Fruit fly (Drosophila melanogaster) whole organism, embryonic: ENCODE measurements around the gene Ugt316A1.

Experiments
- Adf1 ChIP-seq: fragments of 200-800 bp; sonication (Bioruptor generic); IDR thresholded peaks from 2 replicates; pipeline ENCODE4 v1.3.6; 2022; ENCODE audit warnings: missing biosample characterization, missing genetic modification characterization
- CG10565 ChIP-seq: fragments of 200-800 bp; sonication (Bioruptor generic); optimal IDR thresholded peaks from 3 replicates; lab custom pipeline; 2016; ENCODE audit warnings: missing biosample characterization, mild to moderate bottlenecking, missing genetic modification characterization
- CG10979 ChIP-seq: fragments of 200-800 bp; sonication (Bioruptor generic); optimal IDR thresholded peaks from 2 replicates; lab custom pipeline; 2018; ENCODE audit warnings: missing biosample characterization, mild to moderate bottlenecking, missing genetic modification characterization, moderate library complexity
- CG12219 ChIP-seq: fragments of 200-800 bp; sonication (Bioruptor generic); optimal IDR thresholded peaks from 3 replicates; lab custom pipeline; 2018; ENCODE audit warnings: missing biosample characterization, mild to moderate bottlenecking, missing genetic modification characterization
- CG1233 ChIP-seq: fragments of 200-800 bp; sonication (Bioruptor generic); optimal IDR thresholded peaks from 4 replicates; lab custom pipeline; 2018; ENCODE audit warnings: missing biosample characterization, mild to moderate bottlenecking, missing genetic modification characterization
- CG13123 ChIP-seq: fragments of 200-800 bp; sonication (Bioruptor generic); optimal IDR thresholded peaks from 2 replicates; lab custom pipeline; 2016; ENCODE audit warnings: missing biosample characterization, missing genetic modification characterization
- CG15479 ChIP-seq: fragments of 200-800 bp; sonication (Bioruptor generic); optimal IDR thresholded peaks from 3 replicates; lab custom pipeline; 2019; ENCODE audit warnings: missing biosample characterization, mild to moderate bottlenecking, missing genetic modification characterization, moderate library complexity
- CG1603 ChIP-seq: fragments of 200-800 bp; sonication (Bioruptor generic); optimal IDR thresholded peaks from 2 replicates; lab custom pipeline; 2019; ENCODE audit warnings: missing biosample characterization, mild to moderate bottlenecking, missing genetic modification characterization, moderate library complexity
- CG17361 ChIP-seq: fragments of 200-800 bp; sonication (Bioruptor generic); IDR thresholded peaks from 3 replicates; pipeline ENCODE4 v1.3.6; 2022; ENCODE audit warnings: missing biosample characterization, missing genetic modification characterization
- CG3838 ChIP-seq: fragments of 200-800 bp; sonication (Bioruptor generic); optimal IDR thresholded peaks from 3 replicates; lab custom pipeline; 2016; ENCODE audit warnings: missing biosample characterization, missing genetic modification characterization
- CG6254 ChIP-seq: fragments of 200-800 bp; sonication (Bioruptor generic); optimal IDR thresholded peaks from 3 replicates; lab custom pipeline; 2017; ENCODE audit warnings: mild to moderate bottlenecking, missing biosample characterization, missing genetic modification reagents, missing genetic modification characterization
- CG6765 ChIP-seq: fragments of 200-800 bp; sonication (Bioruptor generic); optimal IDR thresholded peaks from 3 replicates; lab custom pipeline; 2017; ENCODE audit warnings: missing biosample characterization, mild to moderate bottlenecking, missing genetic modification characterization
- CG7786 ChIP-seq: fragments of 200-800 bp; sonication (Bioruptor generic); optimal IDR thresholded peaks from 2 replicates; lab custom pipeline; 2016; ENCODE audit warnings: missing biosample characterization, missing genetic modification characterization
- CG7839 ChIP-seq: fragments of 200-800 bp; sonication (Bioruptor generic); optimal IDR thresholded peaks from 3 replicates; lab custom pipeline; 2018; ENCODE audit warnings: missing biosample characterization, mild to moderate bottlenecking, missing genetic modification characterization, moderate library complexity
- CG8478 ChIP-seq: fragments of >200 bp; optimal IDR thresholded peaks from 2 replicates; lab custom pipeline; 2018
- CG9609 ChIP-seq: fragments of 200-800 bp; sonication (Bioruptor generic); optimal IDR thresholded peaks from 3 replicates; lab custom pipeline; 2016; ENCODE audit warnings: missing biosample characterization, missing genetic modification characterization
- CG9727 ChIP-seq: fragments of 200-800 bp; sonication (Bioruptor generic); optimal IDR thresholded peaks from 3 replicates; lab custom pipeline; 2017; ENCODE audit warnings: missing biosample characterization, mild to moderate bottlenecking, missing genetic modification characterization
- D19A ChIP-seq: fragments of 200-800 bp; optimal IDR thresholded peaks from 3 replicates; lab custom pipeline; 2019; ENCODE audit warnings: missing biosample characterization, mild to moderate bottlenecking, missing genetic modification characterization, moderate library complexity
- Dbx ChIP-seq: fragments of 200-800 bp; sonication (Bioruptor generic); IDR thresholded peaks from 3 replicates; pipeline ENCODE4 v1.3.6; 2022; ENCODE audit warnings: missing biosample characterization, missing genetic modification characterization
- GATAe ChIP-seq: fragments of 200-800 bp; sonication (Bioruptor generic); conservative IDR thresholded peaks from 2 replicates; pipeline ENCODE4 v1.3.6; 2022; ENCODE audit warnings: missing biosample characterization, missing genetic modification characterization
- HLHmδ ChIP-seq: fragments of 200-800 bp; sonication (Bioruptor generic); optimal IDR thresholded peaks from 2 replicates; lab custom pipeline; 2018; ENCODE audit warnings: missing biosample characterization, mild to moderate bottlenecking, missing genetic modification characterization, moderate library complexity
- Hey ChIP-seq: fragments of 200-800 bp; sonication (Bioruptor generic); optimal IDR thresholded peaks from 3 replicates; lab custom pipeline; 2018; ENCODE audit warnings: missing biosample characterization, mild to moderate bottlenecking, missing genetic modification characterization
- Hmr ChIP-seq: fragments of 200-800 bp; sonication (Bioruptor generic); optimal IDR thresholded peaks from 3 replicates; lab custom pipeline; 2017; ENCODE audit warnings: mild to moderate bottlenecking, missing biosample characterization, missing genetic modification reagents, missing genetic modification characterization
- Hr78 ChIP-seq, 2 experiments: fragments of 200-800 bp in 1 of 2; fragments of >200 bp in 1 of 2; sonication (Bioruptor generic) in 1 of 2; optimal IDR thresholded peaks; 2 replicates each; lab custom pipeline; 2017 to 2019; ENCODE audit warnings: missing biosample characterization in 2 of 2, missing genetic modification characterization in 2 of 2, mild to moderate bottlenecking in 1 of 2, moderate library complexity in 1 of 2
- Kr ChIP-seq: fragments of 200-800 bp; sonication (Bioruptor generic); optimal IDR thresholded peaks from 2 replicates; lab custom pipeline; 2017; ENCODE audit warnings: missing biosample characterization, mild to moderate bottlenecking, missing genetic modification characterization
- Med ChIP-seq: fragments of 200-800 bp; sonication (Bioruptor generic); peaks from one replicate; lab custom pipeline; 2016; ENCODE audit warnings: missing biosample characterization, missing genetic modification characterization, mild to moderate bottlenecking, inconsistent platforms, moderate library complexity
- Optix ChIP-seq: fragments of 200-800 bp; sonication (Bioruptor generic); IDR thresholded peaks from 3 replicates; pipeline ENCODE4 v1.3.6; 2022; ENCODE audit warnings: missing biosample characterization, missing genetic modification characterization
- Sox100B ChIP-seq: fragments of 200-800 bp; sonication (Bioruptor generic); optimal IDR thresholded peaks from 3 replicates; lab custom pipeline; 2018; ENCODE audit warnings: missing biosample characterization, mild to moderate bottlenecking, missing genetic modification characterization
- abd-A ChIP-seq: fragments of 200-800 bp; sonication (Bioruptor generic); optimal IDR thresholded peaks from 3 replicates; lab custom pipeline; 2019; ENCODE audit warnings: missing biosample characterization, mild to moderate bottlenecking, missing genetic modification characterization, moderate library complexity
- caup ChIP-seq: fragments of 200-800 bp; sonication (Bioruptor generic); optimal IDR thresholded peaks from 3 replicates; lab custom pipeline; 2017; ENCODE audit warnings: missing biosample characterization, mild to moderate bottlenecking, missing genetic modification characterization, moderate library complexity; ENCODE audit not compliant: severe bottlenecking
- cg ChIP-seq: fragments of 200-800 bp; sonication (Bioruptor generic); optimal IDR thresholded peaks from 3 replicates; lab custom pipeline; 2019; ENCODE audit warnings: missing biosample characterization, mild to moderate bottlenecking, missing genetic modification characterization, moderate library complexity
- crc ChIP-seq: fragments of 200-800 bp; sonication (Bioruptor generic); optimal IDR thresholded peaks from 2 replicates; lab custom pipeline; 2016; ENCODE audit warnings: missing biosample characterization, missing genetic modification characterization
- dysf ChIP-seq: fragments of 200-800 bp; sonication (Bioruptor generic); IDR thresholded peaks from 3 replicates; pipeline ENCODE4 v1.3.6; 2022; ENCODE audit warnings: missing biosample characterization, missing genetic modification characterization
- ems ChIP-seq: fragments of 200-800 bp; sonication (Bioruptor generic); optimal IDR thresholded peaks from 3 replicates; lab custom pipeline; 2016; ENCODE audit warnings: missing biosample characterization, missing genetic modification characterization
- ewg ChIP-seq: fragments of 200-800 bp; sonication (Bioruptor generic); optimal IDR thresholded peaks from 3 replicates; lab custom pipeline; 2017; ENCODE audit warnings: mild to moderate bottlenecking, missing biosample characterization, missing genetic modification reagents, missing genetic modification characterization
- gcm2 ChIP-seq: fragments of 200-800 bp; sonication (Bioruptor generic); optimal IDR thresholded peaks from 2 replicates; lab custom pipeline; 2016; ENCODE audit warnings: missing biosample characterization, missing genetic modification characterization
- insv ChIP-seq, 2 experiments: fragments of 200-800 bp; sonication (Bioruptor generic); optimal IDR thresholded peaks; 3 replicates each; lab custom pipeline; 2016 to 2018; ENCODE audit warnings: missing biosample characterization in 2 of 2, missing genetic modification characterization in 2 of 2
- jing ChIP-seq: fragments of 200-800 bp; sonication (Bioruptor generic); optimal IDR thresholded peaks from 2 replicates; lab custom pipeline; 2018; ENCODE audit warnings: missing biosample characterization, mild to moderate bottlenecking, missing genetic modification characterization
- knrl ChIP-seq: fragments of 200-800 bp; sonication (Bioruptor generic); IDR thresholded peaks from 3 replicates; pipeline ENCODE4 v1.3.6; 2022; ENCODE audit warnings: missing biosample characterization, missing genetic modification characterization; ENCODE audit not compliant: partially characterized antibody
- mirr ChIP-seq: fragments of 200-800 bp; sonication (Bioruptor generic); optimal IDR thresholded peaks from 3 replicates; lab custom pipeline; 2018; ENCODE audit warnings: missing biosample characterization, mild to moderate bottlenecking, missing genetic modification characterization
- pan ChIP-seq, 4 experiments: fragments of >200 bp in 3 of 4; fragments of 200-800 bp in 1 of 4; sonication (Bioruptor generic) in 1 of 4; optimal IDR thresholded peaks in 3 of 4; IDR thresholded peaks in 1 of 4; 2 replicates each; pipeline versions ENCODE4 v1.3.6 to Lab custom; 2017 to 2022; ENCODE audit warnings: missing biosample characterization in 2 of 4, missing genetic modification characterization in 2 of 4, mixed read lengths in 1 of 4
- row ChIP-seq: fragments of 200-800 bp; sonication (Bioruptor generic); IDR thresholded peaks from 3 replicates; pipeline ENCODE4 v1.3.6; 2022; ENCODE audit warnings: missing biosample characterization, missing genetic modification characterization
- sens ChIP-seq: fragments of 200-800 bp; sonication (Bioruptor generic); peaks from one replicate; lab custom pipeline; 2016; ENCODE audit warnings: missing biosample characterization, missing genetic modification characterization
- shn ChIP-seq: fragments of 200-800 bp; sonication (Bioruptor generic); optimal IDR thresholded peaks from 3 replicates; lab custom pipeline; 2016; ENCODE audit warnings: missing biosample characterization, missing genetic modification characterization
- sna ChIP-seq: fragments of 200-800 bp; sonication (Bioruptor generic); IDR thresholded peaks from 2 replicates; pipeline ENCODE4 v1.3.6; 2022; ENCODE audit warnings: missing biosample characterization, missing genetic modification characterization; ENCODE audit not compliant: partially characterized antibody
- sob ChIP-seq: fragments of 200-800 bp; sonication (Bioruptor generic); IDR thresholded peaks from 2 replicates; pipeline ENCODE4 v1.3.6; 2022; ENCODE audit warnings: missing biosample characterization, missing genetic modification characterization
- sqz ChIP-seq: fragments of 200-800 bp; sonication (Bioruptor generic); optimal IDR thresholded peaks from 3 replicates; lab custom pipeline; 2018; ENCODE audit warnings: missing biosample characterization, mild to moderate bottlenecking, missing genetic modification characterization
- ssp ChIP-seq: fragments of 200-800 bp; sonication (Bioruptor generic); IDR thresholded peaks from 2 replicates; pipeline ENCODE4 v1.3.6; 2022; ENCODE audit warnings: missing biosample characterization, missing genetic modification characterization
- stc ChIP-seq: fragments of 200-800 bp; sonication (Bioruptor generic); IDR thresholded peaks from 2 replicates; pipeline ENCODE4 v1.3.6; 2022; ENCODE audit warnings: missing biosample characterization, missing genetic modification characterization
- wdn ChIP-seq: fragments of 200-800 bp; sonication (Bioruptor generic); IDR thresholded peaks from 2 replicates; pipeline ENCODE4 v1.3.6; 2022; ENCODE audit warnings: missing biosample characterization, missing genetic modification characterization

Ugt316A1 gene

dm6 chr3L:19040155-19040644 lies 22.4 kb downstream of the Ugt316A1 start (continued):
- TF ChIP-seq ssp (GFP tag; lab: Robert Waterston, UW) (no peak), ewg (no peak), Kr (GFP tag; lab: Kevin White, UChicago) (peak; percentile 81), CG13123 (GFP tag; lab: Kevin White, UChicago) (no peak), Hmr (GFP tag; lab: Kevin White, UChicago) (peak; percentile 28), jing (GFP tag; lab: Kevin White, UChicago) (no peak), CG12219 (no peak), stc (GFP tag; lab: Robert Waterston, UW) (no peak), sob (GFP tag; lab: Robert Waterston, UW) (peak; percentile 53; the same call in 1 of the 2 replicates), GATAe (GFP tag; lab: Robert Waterston, UW) (peak; percentile 76), CG3838 (GFP tag; lab: Kevin White, UChicago) (peak; percentile 28), CG7786 (GFP tag; lab: Kevin White, UChicago) (no peak), dysf (GFP tag; lab: Robert Waterston, UW) (no peak), mirr (GFP tag; lab: Kevin White, UChicago) (peak; percentile 94), Dbx (GFP tag; lab: Robert Waterston, UW) (no peak), wdn (GFP tag; lab: Robert Waterston, UW) (no peak), Hey (tag; lab: Kevin White, UChicago) (peak; percentile 86), HLHmδ (GFP tag; lab: Kevin White, UChicago) (no peak), D19A (tag; lab: Kevin White, UChicago) (no peak), Med (GFP tag; lab: Kevin White, UChicago) (peak; percentile 67), Optix (GFP tag; lab: Robert Waterston, UW) (no peak), CG9727 (GFP tag; lab: Kevin White, UChicago) (peak; percentile 25), crc (GFP tag; lab: Kevin White, UChicago) (no peak), CG8478 (lab: Kevin White, UChicago) (no peak), shn (no peak), pan (optimal IDR thresholded peaks at IDR 0.05; lab: Kevin White, UChicago) (no peak), pan (GFP tag; optimal IDR thresholded peaks at IDR 0.05 in 1 of 2, IDR thresholded peaks at IDR 0.05 in 1 of 2) (peak in 1 of 2 experiments; percentile 84), Hr78 (GFP tag; optimal IDR thresholded peaks at IDR 0.05; lab: Kevin White, UChicago) (peak in 1 of 2 experiments; percentile 67), Sox100B (GFP tag; lab: Kevin White, UChicago) (no peak), CG17361 (GFP tag; lab: Robert Waterston, UW) (no peak; the same call in 2 of the 3 replicates), sqz (GFP tag; lab: Kevin White, UChicago) (no peak), CG15479 (GFP tag; lab: Kevin White, UChicago) (no peak), CG1603 (tag; lab: Kevin White, UChicago) (no peak), sna (GFP tag; lab: Robert Waterston, UW) (peak; percentile 15; the same call in 1 of the 2 replicates), CG9609 (no peak), CG6254 (GFP tag; lab: Kevin White, UChicago) (no peak), CG10979 (tag; lab: Kevin White, UChicago) (no peak), insv (GFP tag; optimal IDR thresholded peaks at IDR 0.05; lab: Kevin White, UChicago) (no peak), CG1233 (GFP tag; lab: Kevin White, UChicago) (no peak), ems (GFP tag; lab: Kevin White, UChicago) (no peak), CG10565 (GFP tag; lab: Kevin White, UChicago) (no peak), row (GFP tag; lab: Robert Waterston, UW) (no peak), cg (GFP tag; lab: Kevin White, UChicago) (no peak), CG6765 (no peak), abd-A (no peak), knrl (GFP tag; lab: Robert Waterston, UW) (no peak), Adf1 (GFP tag; lab: Robert Waterston, UW) (peak; percentile 64), caup (GFP tag; lab: Kevin White, UChicago) (peak; percentile 51), gcm2 (GFP tag; lab: Kevin White, UChicago) (no peak), sens (GFP tag; lab: Kevin White, UChicago) (peak; percentile 74), CG7839 (no peak)
